Worm (Caenorhabditis elegans): ENCODE results near the gene R11G1.7.

- TF ChIP-seq him-1 (tag; optimal IDR thresholded peaks at IDR 0.05): no peak
- TF ChIP-seq W03F9.2 (tag; optimal IDR thresholded peaks at IDR 0.05): no peak
Observed at ce11 chrX:3695826-3696225, 39.8 kb downstream of the R11G1.7 start.

Measured in whole organism, L4/young adult.